Worm (Caenorhabditis elegans) whole organism, L3 larva: ENCODE measurements around the gene eel-1.

Source experiments
- jun-1 ChIP-seq: fragments of 150-350 bp; optimal IDR thresholded peaks from 2 replicates; lab custom pipeline; 2014; ENCODE audit warnings: missing biosample characterization, missing genetic modification reagents, missing genetic modification characterization
- nhr-237 ChIP-seq: fragments of 150-350 bp; optimal IDR thresholded peaks from 2 replicates; lab custom pipeline; 2014; ENCODE audit warnings: missing biosample characterization, missing genetic modification characterization
- pqm-1 ChIP-seq: fragments of 150-350 bp; optimal IDR thresholded peaks from 2 replicates; lab custom pipeline; 2017; ENCODE audit warnings: missing biosample characterization, missing genetic modification characterization, inconsistent platforms
- unc-62 ChIP-seq: fragments of 150-350 bp; sonication (generic microtip); optimal IDR thresholded peaks from 4 replicates; lab custom pipeline; 2014; ENCODE audit warnings: missing biosample characterization, missing genetic modification reagents, missing genetic modification characterization

ce11 chrIV:3001500-3001899, 48.4 kb downstream of the eel-1 start:
- TF ChIP-seq nhr-237 (tag; lab: Kevin White, UChicago) (no peak), pqm-1 (tag; lab: Kevin White, UChicago) (no peak), jun-1 (tag; lab: Kevin White, UChicago) (no peak), unc-62 (GFP tag; lab: Kevin White, UChicago) (no peak)
